Worm (Caenorhabditis elegans): ENCODE measurements around the gene oig-5.
A peak's percentile ranks its signal among the peaks of the same experiment; 100 is the strongest.

oig-5 gene

DNA sequence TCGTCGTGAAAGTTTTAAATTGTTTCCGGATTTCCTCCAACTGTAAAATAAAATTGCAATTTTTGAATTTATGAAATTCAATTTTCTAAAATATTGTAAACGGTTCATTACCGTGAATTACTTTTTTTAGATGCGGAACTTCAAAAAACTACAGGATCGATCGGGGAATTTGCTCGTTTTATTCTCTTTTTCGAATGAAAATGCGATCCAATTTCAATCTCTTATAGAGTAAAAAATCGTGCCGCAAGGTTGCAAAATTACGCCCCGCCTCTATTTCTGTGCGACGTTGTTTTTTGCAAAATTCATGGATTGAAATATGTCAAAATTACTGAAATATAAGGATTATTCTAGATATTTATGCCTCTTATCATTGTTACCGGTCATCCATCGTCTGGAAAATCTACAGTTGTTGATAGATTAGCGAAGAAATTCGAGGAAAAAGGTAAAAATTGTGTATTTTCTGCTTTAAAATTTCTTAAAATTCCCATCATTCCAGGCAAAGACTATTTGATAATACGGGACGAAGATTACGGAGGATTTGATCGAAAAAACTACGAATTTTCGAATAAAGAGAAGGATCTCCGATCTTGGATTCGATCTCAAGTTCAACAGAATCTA lies 37.7 kb upstream of the oig-5 start, which contains the start of gene Y57G11C.43 (continued):
- TF ChIP-seq ztf-28 (GFP tag; IDR thresholded peaks at IDR 0.05) (no peak), efl-1 (GFP tag; optimal IDR thresholded peaks at IDR 0.05) (no peak), zfh-2 (GFP tag; conservative IDR thresholded peaks at IDR 0.05) (no peak), egl-18 (GFP tag; IDR thresholded peaks at IDR 0.05) (no peak), mxl-1 (tag; optimal IDR thresholded peaks at IDR 0.05) (no peak), sptf-2 (GFP tag; optimal IDR thresholded peaks at IDR 0.05) (no peak), chd-7 (tag; optimal IDR thresholded peaks at IDR 0.05) (no peak), ceh-100 (GFP tag; IDR thresholded peaks at IDR 0.05) (no peak), zim-3 (tag; optimal IDR thresholded peaks at IDR 0.05) (no peak), lin-35 (GFP tag; optimal IDR thresholded peaks at IDR 0.05) (no peak), aptf-3 (GFP tag; IDR thresholded peaks at IDR 0.05) (no peak), die-1 (tag; optimal IDR thresholded peaks at IDR 0.05) (no peak), C17E4.6 (GFP tag; IDR thresholded peaks at IDR 0.05) (no peak), F39B2.1 (GFP tag; IDR thresholded peaks at IDR 0.05) (no peak), nhr-120 (GFP tag; IDR thresholded peaks at IDR 0.05) (no peak), dox-1 (GFP tag; IDR thresholded peaks at IDR 0.05) (no peak), ztf-18 (tag; optimal IDR thresholded peaks at IDR 0.05) (no peak), hmg-1.2 (GFP tag; IDR thresholded peaks at IDR 0.05) (peak; percentile 27; the same call in 1 of the 2 replicates), unc-62 (GFP tag; optimal IDR thresholded peaks at IDR 0.05) (no peak), akir-1 (GFP tag; optimal IDR thresholded peaks at IDR 0.05) (no peak), him-1 (tag; optimal IDR thresholded peaks at IDR 0.05) (no peak), snpc-4 (GFP tag; optimal IDR thresholded peaks at IDR 0.05) (no peak), snpc-4 (tag; optimal IDR thresholded peaks at IDR 0.05) (peak in 3 of 4 experiments; percentile 25 to 92 (median 76)), lsl-1 (GFP tag; optimal IDR thresholded peaks at IDR 0.05) (peak; percentile 2), attf-6 (GFP tag; IDR thresholded peaks at IDR 0.05) (peak; percentile 95), nhr-90 (tag; optimal IDR thresholded peaks at IDR 0.05) (no peak), F33H1.4 (GFP tag; IDR thresholded peaks at IDR 0.05) (no peak), nhr-80 (tag; optimal IDR thresholded peaks at IDR 0.05) (no peak), dpl-1 (GFP tag; optimal IDR thresholded peaks at IDR 0.05) (no peak), gei-17 (GFP tag; optimal IDR thresholded peaks at IDR 0.05) (no peak), Y95B8A.8 (GFP tag; IDR thresholded peaks at IDR 0.05) (no peak), Y53G8AR.9 (GFP tag; conservative IDR thresholded peaks at IDR 0.05) (peak; percentile 59; the same call in 1 of the 2 replicates), ekl-4 (GFP tag; IDR thresholded peaks at IDR 0.05) (peak; percentile 55), hrde-1 (tag; optimal IDR thresholded peaks at IDR 0.05; ENCODE audit: borderline replicate concordance) (no peak), ccch-3 (GFP tag; optimal IDR thresholded peaks at IDR 0.05) (no peak), rec-8 (tag; optimal IDR thresholded peaks at IDR 0.05) (no peak), F55B11.4 (tag; optimal IDR thresholded peaks at IDR 0.05; ENCODE audit: borderline replicate concordance, insufficient read depth) (no peak), madf-6 (GFP tag; IDR thresholded peaks at IDR 0.05) (peak; percentile 56), C06A6.2 (GFP tag; conservative IDR thresholded peaks at IDR 0.05) (no peak), cebp-1 (GFP tag; IDR thresholded peaks at IDR 0.05) (no peak), cebp-1 (tag; optimal IDR thresholded peaks at IDR 0.05) (peak; percentile 21), ztf-22 (GFP tag; optimal IDR thresholded peaks at IDR 0.05) (no peak), ztf-6 (GFP tag; IDR thresholded peaks at IDR 0.05) (no peak), F49E8.2 (tag; optimal IDR thresholded peaks at IDR 0.05; ENCODE audit: insufficient read depth) (no peak), B0336.3 (GFP tag; IDR thresholded peaks at IDR 0.05) (0 out of 2 replicates have a peak, but pooled peaks have one; percentile 31), nfya-2 (GFP tag; IDR thresholded peaks at IDR 0.05) (no peak), lin-54 (GFP tag; optimal IDR thresholded peaks at IDR 0.05) (peak; percentile 21), nfya-1 (tag; optimal IDR thresholded peaks at IDR 0.05; ENCODE audit: borderline replicate concordance, insufficient read depth) (no peak)
